Worm (Caenorhabditis elegans) whole organism, L4 larva: ENCODE measurements around the gene C25H3.7.

Experiments
- Y105C5A.15 ChIP-seq: fragments of 200-800 bp; sonication (Bioruptor generic); IDR thresholded peaks from 2 replicates; pipeline ENCODE4 v1.3.6; 2022; ENCODE audit warnings: missing genetic modification characterization, missing compliant biosample characterization
- ama-1 ChIP-seq: fragments of 150-350 bp; optimal IDR thresholded peaks from 2 replicates; lab custom pipeline; 2014; ENCODE audit warnings: inconsistent platforms, mixed read lengths
- fkh-10 ChIP-seq: fragments of 150-350 bp; optimal IDR thresholded peaks from 2 replicates; lab custom pipeline; 2014; ENCODE audit warnings: missing biosample characterization, missing genetic modification reagents, missing genetic modification characterization
- fos-1 ChIP-seq: fragments of 150-350 bp; optimal IDR thresholded peaks from 2 replicates; lab custom pipeline; 2014; ENCODE audit warnings: missing biosample characterization, missing genetic modification characterization
- lin-1 ChIP-seq: fragments of 200-800 bp; sonication (Bioruptor generic); IDR thresholded peaks from 2 replicates; pipeline ENCODE4 v1.3.6; 2022; ENCODE audit warnings: missing genetic modification reagents, missing genetic modification characterization, missing compliant biosample characterization
- lsy-2 ChIP-seq, 2 experiments: fragments of 150-350 bp in 1 of 2; sonication (generic microtip) in 1 of 2; optimal IDR thresholded peaks; 2 replicates each; lab custom pipeline; 2014 to 2017; ENCODE audit warnings: missing biosample characterization in 2 of 2, missing genetic modification characterization in 2 of 2
- nhr-237 ChIP-seq: sonication (generic microtip); optimal IDR thresholded peaks from 2 replicates; lab custom pipeline; 2017; ENCODE audit warnings: missing biosample characterization, missing genetic modification characterization
- pqm-1 ChIP-seq: sonication (generic microtip); optimal IDR thresholded peaks from 2 replicates; lab custom pipeline; 2017; ENCODE audit warnings: missing biosample characterization, missing genetic modification characterization
- skn-1 ChIP-seq: fragments of 150-350 bp; optimal IDR thresholded peaks from 2 replicates; lab custom pipeline; 2014; ENCODE audit warnings: missing biosample characterization, missing genetic modification characterization

ce11 chrII:5694798-5695197, 26.1 kb upstream of the C25H3.7 start, which contains the start of gene C25H3.14:
- TF ChIP-seq pqm-1 (tag; lab: Kevin White, UChicago) (no peak), fkh-10 (GFP tag; lab: Kevin White, UChicago) (no peak), lsy-2 (tag; optimal IDR thresholded peaks at IDR 0.05; lab: Kevin White, UChicago) (no peak), ama-1 (lab: Kevin White, UChicago) (no peak), skn-1 (no peak), fos-1 (tag; lab: Kevin White, UChicago) (no peak), Y105C5A.15 (GFP tag; lab: Robert Waterston, UW) (no peak), lin-1 (GFP tag; lab: Robert Waterston, UW) (no peak), nhr-237 (tag; lab: Kevin White, UChicago) (no peak)
